Fruit fly (Drosophila melanogaster): ENCODE measurements around the gene Ppn.

- no peak for TF ChIP-seq h (optimal IDR thresholded peaks at IDR 0.05)
- TF ChIP-seq Myc (optimal IDR thresholded peaks at IDR 0.05) = no peak
Observed at dm6 chr3R:28520401-28520800, 19.7 kb downstream of the Ppn start, which contains the start of gene CG31051.
